Worm (Caenorhabditis elegans) whole organism, midembryonic: ENCODE data around the gene igdb-1.
"Not testable (repeated sequence)": the region's sequence is repeated elsewhere in the genome, so short reads cannot be mapped to it uniquely, and the experiment has no call there.

Experiments used
- T22C8.4 ChIP-seq: fragments of 200-800 bp; sonication (Bioruptor generic); IDR thresholded peaks from 2 replicates; pipeline ENCODE4 v1.3.6; 2022; ENCODE audit warnings: missing genetic modification characterization, missing compliant biosample characterization
- cog-1 ChIP-seq: sonication (generic microtip); optimal IDR thresholded peaks from 2 replicates; lab custom pipeline; 2016; ENCODE audit warnings: missing genetic modification characterization, missing compliant biosample characterization
- flt-1 ChIP-seq: fragments of 200-800 bp; sonication (Bioruptor generic); IDR thresholded peaks from 2 replicates; pipeline ENCODE4 v1.3.6; 2022; ENCODE audit warnings: missing genetic modification characterization, missing compliant biosample characterization
- klf-2 ChIP-seq: fragments of 200-800 bp; sonication (Bioruptor generic); conservative IDR thresholded peaks from 2 replicates; pipeline ENCODE4 v1.3.6; 2022; ENCODE audit warnings: missing genetic modification reagents, missing genetic modification characterization, missing compliant biosample characterization
- med-1 ChIP-seq: sonication (generic microtip); optimal IDR thresholded peaks from 2 replicates; lab custom pipeline; 2017; ENCODE audit warnings: missing genetic modification characterization, mild to moderate bottlenecking, missing compliant biosample characterization, antibody characterized with exemption, missing genetic modification reagents; ENCODE audit not compliant: insufficient read depth
- ref-1 ChIP-seq: fragments of 200-800 bp; sonication (Bioruptor generic); conservative IDR thresholded peaks from 2 replicates; pipeline ENCODE4 v1.3.6; 2022; ENCODE audit warnings: missing genetic modification reagents, missing genetic modification characterization, missing compliant biosample characterization
- tab-1 ChIP-seq: fragments of 200-800 bp; sonication (Bioruptor generic); IDR thresholded peaks from 2 replicates; pipeline ENCODE4 v1.3.6; 2022; ENCODE audit warnings: missing genetic modification characterization, missing compliant biosample characterization
- ztf-23 ChIP-seq: fragments of 200-800 bp; sonication (Bioruptor generic); IDR thresholded peaks from 2 replicates; pipeline ENCODE4 v1.3.6; 2022; ENCODE audit warnings: missing genetic modification reagents, missing genetic modification characterization, missing compliant biosample characterization
- ztf-29 ChIP-seq: fragments of 200-800 bp; sonication (Bioruptor generic); IDR thresholded peaks from 2 replicates; pipeline ENCODE4 v1.3.6; 2022; ENCODE audit warnings: missing genetic modification reagents, missing genetic modification characterization, missing compliant biosample characterization

igdb-1 gene

ce11 chrIV:12487194-12487593, 8.4 kb downstream of the igdb-1 start, which contains the start of gene sru-26:
Gene sru-26 (plus strand): TSS chrIV:12487494.
- TF ChIP-seq ref-1 (no peak), cog-1 (tag; lab: Kevin White, UChicago) (no peak), flt-1 (GFP tag; lab: Robert Waterston, UW) (no peak), ztf-29 (GFP tag; lab: Robert Waterston, UW) (no peak), T22C8.4 (GFP tag; lab: Robert Waterston, UW) (no peak), med-1 (no peak), tab-1 (GFP tag; lab: Robert Waterston, UW) (no peak), klf-2 (GFP tag; lab: Robert Waterston, UW) (no peak), ztf-23 (GFP tag; lab: Robert Waterston, UW) (no peak)

- TF ChIP-seq ref-1 (no peak), klf-2 (GFP tag; lab: Robert Waterston, UW) (no peak)
Measured at ce11 chrIV:12490491-12490890, 11.7 kb downstream of the igdb-1 start, which contains the start of gene him-6. Gene him-6 (plus strand): TSS chrIV:12490791.

ce11 chrIV:12495196-12495595, 16.4 kb downstream of the igdb-1 start, which contains the start of gene sru-20:
Gene sru-20 (plus strand): TSS chrIV:12495496.
- TF ChIP-seq ztf-23 (GFP tag; lab: Robert Waterston, UW) (no peak), T22C8.4 (GFP tag; lab: Robert Waterston, UW) (no peak), ref-1 (no peak), cog-1 (tag; lab: Kevin White, UChicago) (no peak), flt-1 (GFP tag; lab: Robert Waterston, UW) (no peak), klf-2 (GFP tag; lab: Robert Waterston, UW) (no peak), tab-1 (GFP tag; lab: Robert Waterston, UW) (no peak), ztf-29 (GFP tag; lab: Robert Waterston, UW) (no peak), med-1 (no peak)

- TF ChIP-seq T22C8.4 (GFP tag; lab: Robert Waterston, UW) (no peak), cog-1 (tag; lab: Kevin White, UChicago) (no peak), ztf-23 (GFP tag; lab: Robert Waterston, UW) (no peak), flt-1 (GFP tag; lab: Robert Waterston, UW) (no peak), ref-1 (no peak), klf-2 (GFP tag; lab: Robert Waterston, UW) (no peak), ztf-29 (GFP tag; lab: Robert Waterston, UW) (no peak), tab-1 (GFP tag; lab: Robert Waterston, UW) (no peak), med-1 (no peak)
Measured at ce11 chrIV:12498238-12498637, 19.4 kb downstream of the igdb-1 start, which contains the start of gene sru-19. Gene sru-19 (plus strand): TSS chrIV:12498538.

ce11 chrIV:12501956-12502355, 23.1 kb downstream of the igdb-1 start, which contains the start of gene sru-18:
Gene sru-18 (plus strand): TSS chrIV:12502256.
- TF ChIP-seq ztf-23 (GFP tag; lab: Robert Waterston, UW) (no peak), ref-1 (no peak), flt-1 (GFP tag; lab: Robert Waterston, UW) (no peak), T22C8.4 (GFP tag; lab: Robert Waterston, UW) (no peak), ztf-29 (GFP tag; lab: Robert Waterston, UW) (no peak), cog-1 (tag; lab: Kevin White, UChicago) (no peak), med-1 (no peak), klf-2 (GFP tag; lab: Robert Waterston, UW) (no peak), tab-1 (GFP tag; lab: Robert Waterston, UW) (no peak)

ce11 chrIV:12505397-12505796, 26.6 kb downstream of the igdb-1 start, which contains the start of gene sru-17:
Gene sru-17 (plus strand): TSS chrIV:12505697.
- TF ChIP-seq ztf-23 (GFP tag; lab: Robert Waterston, UW); med-1; tab-1 (GFP tag; lab: Robert Waterston, UW): not testable (repeated sequence)

- TF ChIP-seq T22C8.4 (GFP tag; lab: Robert Waterston, UW) (no peak), ztf-29 (GFP tag; lab: Robert Waterston, UW) (no peak), tab-1 (GFP tag; lab: Robert Waterston, UW) (no peak), ztf-23 (GFP tag; lab: Robert Waterston, UW) (no peak), flt-1 (GFP tag; lab: Robert Waterston, UW) (no peak), med-1 (no peak), klf-2 (GFP tag; lab: Robert Waterston, UW) (no peak), ref-1 (no peak), cog-1 (tag; lab: Kevin White, UChicago) (no peak)
Measured at ce11 chrIV:12520150-12520549, 41.3 kb downstream of the igdb-1 start, which contains the start of gene tsp-4. Gene tsp-4 (minus strand): TSS chrIV:12520250.

ce11 chrIV:12522521-12522920, 43.7 kb downstream of the igdb-1 start, which contains the start of gene sru-13:
Gene sru-13 (minus strand): TSS chrIV:12522621.
- TF ChIP-seq ztf-29 (GFP tag; lab: Robert Waterston, UW): no peak
- TF ChIP-seq med-1: no peak
- no peak for TF ChIP-seq ztf-23 (GFP tag; lab: Robert Waterston, UW)
- no peak for TF ChIP-seq klf-2 (GFP tag; lab: Robert Waterston, UW)
- TF ChIP-seq T22C8.4 (GFP tag; lab: Robert Waterston, UW): no peak
- TF ChIP-seq ref-1: no peak
- no peak for TF ChIP-seq cog-1 (tag; lab: Kevin White, UChicago)
- no peak for TF ChIP-seq tab-1 (GFP tag; lab: Robert Waterston, UW)
- no peak for TF ChIP-seq flt-1 (GFP tag; lab: Robert Waterston, UW)

ce11 chrIV:12525409-12525808, 46.6 kb downstream of the igdb-1 start, which contains the start of gene eak-4:
Gene eak-4 (minus strand): TSS chrIV:12525509.
- TF ChIP-seq ztf-29 (GFP tag; lab: Robert Waterston, UW): no peak
- no peak for TF ChIP-seq T22C8.4 (GFP tag; lab: Robert Waterston, UW)
- TF ChIP-seq ztf-23 (GFP tag; lab: Robert Waterston, UW): no peak
- TF ChIP-seq tab-1 (GFP tag; lab: Robert Waterston, UW): no peak
- TF ChIP-seq med-1: no peak
- no peak for TF ChIP-seq cog-1 (tag; lab: Kevin White, UChicago)
- no peak for TF ChIP-seq flt-1 (GFP tag; lab: Robert Waterston, UW)
- no peak for TF ChIP-seq ref-1
- TF ChIP-seq klf-2 (GFP tag; lab: Robert Waterston, UW): no peak

- TF ChIP-seq klf-2 (GFP tag; lab: Robert Waterston, UW): no peak
- no peak for TF ChIP-seq cog-1 (tag; lab: Kevin White, UChicago)
- no peak for TF ChIP-seq T22C8.4 (GFP tag; lab: Robert Waterston, UW)
- TF ChIP-seq flt-1 (GFP tag; lab: Robert Waterston, UW): no peak
- no peak for TF ChIP-seq med-1
- TF ChIP-seq tab-1 (GFP tag; lab: Robert Waterston, UW): no peak
- no peak for TF ChIP-seq ztf-29 (GFP tag; lab: Robert Waterston, UW)
- no peak for TF ChIP-seq ztf-23 (GFP tag; lab: Robert Waterston, UW)
- no peak for TF ChIP-seq ref-1
Measured at ce11 chrIV:12527217-12527616, 48.4 kb downstream of the igdb-1 start, which contains the start of gene F53B2.8. Gene F53B2.8 (minus strand): TSS chrIV:12527396.
